Worm (Caenorhabditis elegans): ENCODE data around the gene set-27.
"Not testable (repeated sequence)": the region's sequence is repeated elsewhere in the genome, so short reads cannot be mapped to it uniquely, and the experiment has no call there.

set-27 gene

ce11 chrIII:2699363-2699762 lies 1.4 kb upstream of the set-27 start, which contains the start of gene cox-6B:
TSS of gene cox-6B (plus strand) at chrIII:2699663.
- not testable (repeated sequence) for TF ChIP-seq sea-1 (GFP tag; conservative IDR thresholded peaks at IDR 0.05); flt-1 (GFP tag; IDR thresholded peaks at IDR 0.05); ceh-13 (GFP tag; optimal IDR thresholded peaks at IDR 0.05)

ce11 chrIII:2710211-2710610 lies 9.5 kb downstream of the set-27 start:
- TF ChIP-seq ets-7 (tag; optimal IDR thresholded peaks at IDR 0.05): no peak
- no peak for TF ChIP-seq F13C5.2 (tag; optimal IDR thresholded peaks at IDR 0.05)
- no peak for TF ChIP-seq tra-4 (tag; optimal IDR thresholded peaks at IDR 0.05)
- TF ChIP-seq pes-1 (GFP tag; IDR thresholded peaks at IDR 0.05): no peak
- TF ChIP-seq flt-1 (GFP tag; IDR thresholded peaks at IDR 0.05): no peak
- TF ChIP-seq tbx-11 (GFP tag; IDR thresholded peaks at IDR 0.05): no peak

- TF ChIP-seq pes-1 (GFP tag; IDR thresholded peaks at IDR 0.05) (0 out of 2 replicates have a peak, but pooled peaks have one; percentile 10), ceh-36 (tag; optimal IDR thresholded peaks at IDR 0.05) (no peak)
Measured at ce11 chrIII:2711527-2711926, 10.8 kb downstream of the set-27 start.

ce11 chrIII:2716514-2716913 lies 15.8 kb downstream of the set-27 start, which contains the start of gene tmem-132:
TSS of gene tmem-132 (minus strand) at chrIII:2716614.
- TF ChIP-seq ceh-13 (GFP tag; optimal IDR thresholded peaks at IDR 0.05): no peak
- TF ChIP-seq flt-1 (GFP tag; IDR thresholded peaks at IDR 0.05): no peak

ce11 chrIII:2724992-2725220 lies 24.2 kb downstream of the set-27 start, which contains the start of gene Y71H2AM.11:
TSS of gene Y71H2AM.11 (minus strand) at chrIII:2725092.
- TF ChIP-seq aly-1 (tag; optimal IDR thresholded peaks at IDR 0.05) (no peak), ceh-36 (tag; optimal IDR thresholded peaks at IDR 0.05) (no peak), ama-1 (optimal IDR thresholded peaks at IDR 0.05) (no peak), pes-1 (GFP tag; IDR thresholded peaks at IDR 0.05) (no peak), B0310.2 (tag; optimal IDR thresholded peaks at IDR 0.05) (no peak), sea-1 (GFP tag; conservative IDR thresholded peaks at IDR 0.05) (no peak), tbx-37 (GFP tag; conservative IDR thresholded peaks at IDR 0.05) (no peak), tra-4 (tag; optimal IDR thresholded peaks at IDR 0.05) (no peak), hmbx-1 (tag; optimal IDR thresholded peaks at IDR 0.05) (no peak), scrt-1 (GFP tag; IDR thresholded peaks at IDR 0.05) (no peak), tbx-11 (GFP tag; IDR thresholded peaks at IDR 0.05) (no peak), hmg-4 (GFP tag; optimal IDR thresholded peaks at IDR 0.05) (no peak), hnd-1 (tag; optimal IDR thresholded peaks at IDR 0.05) (no peak), ets-7 (tag; optimal IDR thresholded peaks at IDR 0.05) (no peak), ceh-13 (GFP tag; optimal IDR thresholded peaks at IDR 0.05) (no peak), F13C5.2 (tag; optimal IDR thresholded peaks at IDR 0.05) (no peak), flt-1 (GFP tag; IDR thresholded peaks at IDR 0.05) (no peak)

ce11 chrIII:2725221-2726203 lies 24.8 kb downstream of the set-27 start, which contains the start of gene cosa-1:
TSS of gene cosa-1 (plus strand) at chrIII:2726116.
- TF ChIP-seq F13C5.2 (tag; optimal IDR thresholded peaks at IDR 0.05) (no peak), hmbx-1 (tag; optimal IDR thresholded peaks at IDR 0.05) (no peak), tra-4 (tag; optimal IDR thresholded peaks at IDR 0.05) (no peak), B0310.2 (tag; optimal IDR thresholded peaks at IDR 0.05) (no peak), hmg-4 (GFP tag; optimal IDR thresholded peaks at IDR 0.05) (no peak), hnd-1 (tag; optimal IDR thresholded peaks at IDR 0.05) (no peak), pes-1 (GFP tag; IDR thresholded peaks at IDR 0.05) (no peak), tbx-11 (GFP tag; IDR thresholded peaks at IDR 0.05) (no peak), flt-1 (GFP tag; IDR thresholded peaks at IDR 0.05) (no peak), aly-1 (tag; optimal IDR thresholded peaks at IDR 0.05) (no peak), scrt-1 (GFP tag; IDR thresholded peaks at IDR 0.05) (no peak), sea-1 (GFP tag; conservative IDR thresholded peaks at IDR 0.05) (no peak), ceh-13 (GFP tag; optimal IDR thresholded peaks at IDR 0.05) (no peak), tbx-37 (GFP tag; conservative IDR thresholded peaks at IDR 0.05) (no peak), ets-7 (tag; optimal IDR thresholded peaks at IDR 0.05) (no peak), ceh-36 (tag; optimal IDR thresholded peaks at IDR 0.05) (no peak), ama-1 (optimal IDR thresholded peaks at IDR 0.05) (no peak)

- no peak for TF ChIP-seq pes-1 (GFP tag; IDR thresholded peaks at IDR 0.05)
- TF ChIP-seq tra-4 (tag; optimal IDR thresholded peaks at IDR 0.05): no peak
- TF ChIP-seq hmbx-1 (tag; optimal IDR thresholded peaks at IDR 0.05): no peak
- no peak for TF ChIP-seq B0310.2 (tag; optimal IDR thresholded peaks at IDR 0.05)
- TF ChIP-seq ceh-13 (GFP tag; optimal IDR thresholded peaks at IDR 0.05): no peak
- no peak for TF ChIP-seq flt-1 (GFP tag; IDR thresholded peaks at IDR 0.05)
- no peak for TF ChIP-seq hmg-4 (GFP tag; optimal IDR thresholded peaks at IDR 0.05)
Measured at ce11 chrIII:2733606-2734183, 33.0 kb downstream of the set-27 start, which contains the start of gene Y71H2AM.12. TSS of gene Y71H2AM.12 (minus strand) at chrIII:2734091.

- TF ChIP-seq ceh-13 (GFP tag; optimal IDR thresholded peaks at IDR 0.05): no peak
Measured at ce11 chrIII:2739469-2739868, 38.7 kb downstream of the set-27 start, which contains the start of gene cest-25. TSS of gene cest-25 (minus strand) at chrIII:2739531.
